Worm (Caenorhabditis elegans) whole organism, L1 larva: ENCODE results near the gene Y73C8B.9.

Experiments
- ceh-88 ChIP-seq: fragments of 200-800 bp; sonication (Bioruptor generic); IDR thresholded peaks from 2 replicates; pipeline ENCODE4 v1.3.6; 2022; ENCODE audit warnings: missing genetic modification characterization, missing compliant biosample characterization
- ceh-90 ChIP-seq: sonication (generic microtip); optimal IDR thresholded peaks from 2 replicates; lab custom pipeline; 2016; ENCODE audit warnings: missing genetic modification characterization, missing compliant biosample characterization
- nhr-19 ChIP-seq: fragments of 200-800 bp; sonication (Bioruptor generic); conservative IDR thresholded peaks from 2 replicates; pipeline ENCODE4 v1.3.6; 2022; ENCODE audit warnings: missing genetic modification characterization, missing compliant biosample characterization
- pqm-1 ChIP-seq: sonication (generic microtip); optimal IDR thresholded peaks from 3 replicates; lab custom pipeline; 2017; ENCODE audit warnings: missing biosample characterization, missing genetic modification characterization

- TF ChIP-seq nhr-19 (GFP tag; lab: Robert Waterston, UW) (no peak), ceh-88 (no peak), ceh-90 (tag; lab: Kevin White, UChicago) (no peak), pqm-1 (tag; lab: Kevin White, UChicago) (no peak)
These were observed 16.8 kb downstream of the Y73C8B.9 start, which contains the start of gene apx-1 for ce11 chrV:3210147-3210546.
